Worm (Caenorhabditis elegans) whole organism, early embryonic: ENCODE measurements around the gene D1054.9.

Source experiments
- B0310.2 ChIP-seq: sonication (generic microtip); optimal IDR thresholded peaks from 2 replicates; lab custom pipeline; 2016; ENCODE audit warnings: mild to moderate bottlenecking, missing genetic modification characterization, missing compliant biosample characterization
- F13C5.2 ChIP-seq: sonication (generic microtip); optimal IDR thresholded peaks from 2 replicates; lab custom pipeline; 2017; ENCODE audit warnings: mild to moderate bottlenecking, missing genetic modification characterization, inconsistent platforms, missing compliant biosample characterization
- aly-1 ChIP-seq: sonication (generic microtip); optimal IDR thresholded peaks from 2 replicates; lab custom pipeline; 2016; ENCODE audit warnings: missing genetic modification characterization, missing compliant biosample characterization
- ama-1 ChIP-seq: fragments of 150-350 bp; optimal IDR thresholded peaks from 2 replicates; lab custom pipeline; 2014
- ceh-13 ChIP-seq: fragments of 200-800 bp; sonication (Bioruptor generic); optimal IDR thresholded peaks from 2 replicates; lab custom pipeline; 2018; ENCODE audit warnings: mild to moderate bottlenecking, missing genetic modification characterization, missing compliant biosample characterization
- ceh-36 ChIP-seq: sonication (generic microtip); optimal IDR thresholded peaks from 2 replicates; lab custom pipeline; 2016; ENCODE audit warnings: missing genetic modification characterization, inconsistent platforms, missing compliant biosample characterization
- ets-7 ChIP-seq: sonication (generic microtip); optimal IDR thresholded peaks from 2 replicates; lab custom pipeline; 2016; ENCODE audit warnings: missing genotype, missing genetic modification characterization, missing compliant biosample characterization
- flt-1 ChIP-seq: fragments of 200-800 bp; sonication (Bioruptor generic); IDR thresholded peaks from 2 replicates; pipeline ENCODE4 v1.3.6; 2022; ENCODE audit warnings: missing genetic modification characterization, missing compliant biosample characterization
- hmbx-1 ChIP-seq: sonication (generic microtip); optimal IDR thresholded peaks from 2 replicates; lab custom pipeline; 2016; ENCODE audit warnings: mild to moderate bottlenecking, missing genetic modification characterization, missing compliant biosample characterization
- hmg-4 ChIP-seq: fragments of 200-800 bp; sonication (Bioruptor generic); optimal IDR thresholded peaks from 2 replicates; lab custom pipeline; 2018; ENCODE audit warnings: mild to moderate bottlenecking, missing genetic modification characterization, missing compliant biosample characterization
- hnd-1 ChIP-seq: sonication (generic microtip); optimal IDR thresholded peaks from 2 replicates; lab custom pipeline; 2016; ENCODE audit warnings: missing genetic modification characterization, missing compliant biosample characterization
- pes-1 ChIP-seq: fragments of 200-800 bp; sonication (Bioruptor generic); IDR thresholded peaks from 2 replicates; pipeline ENCODE4 v1.3.6; 2022; ENCODE audit warnings: missing genetic modification reagents, missing genetic modification characterization, missing compliant biosample characterization
- scrt-1 ChIP-seq: fragments of 200-800 bp; sonication (Bioruptor generic); IDR thresholded peaks from 2 replicates; pipeline ENCODE4 v1.3.6; 2022; ENCODE audit warnings: missing genetic modification characterization, missing compliant biosample characterization
- sea-1 ChIP-seq: fragments of 200-800 bp; sonication (Bioruptor generic); conservative IDR thresholded peaks from 2 replicates; pipeline ENCODE4 v1.3.6; 2022; ENCODE audit warnings: missing genetic modification characterization, missing compliant biosample characterization
- tbx-11 ChIP-seq: fragments of 200-800 bp; sonication (Bioruptor generic); IDR thresholded peaks from 2 replicates; pipeline ENCODE4 v1.3.6; 2022; ENCODE audit warnings: missing genetic modification characterization, missing compliant biosample characterization
- tbx-37 ChIP-seq: fragments of 200-800 bp; sonication (Bioruptor generic); conservative IDR thresholded peaks from 2 replicates; pipeline ENCODE4 v1.3.6; 2022; ENCODE audit warnings: missing genetic modification reagents, missing genetic modification characterization, missing compliant biosample characterization
- tra-4 ChIP-seq: sonication (generic microtip); optimal IDR thresholded peaks from 2 replicates; lab custom pipeline; 2017; ENCODE audit warnings: missing genetic modification characterization, missing compliant biosample characterization

The D1054.9 gene

ce11 chrV:10776528-10777055, 14.3 kb downstream of the D1054.9 start, which contains the start of gene D1054.5:
D1054.5 (minus strand) TSS chrV:10776578.
- TF ChIP-seq ceh-36 (tag; lab: Kevin White, UChicago) (no peak), scrt-1 (GFP tag; lab: Robert Waterston, UW) (no peak), ets-7 (no peak), aly-1 (no peak)

- TF ChIP-seq ceh-13 (GFP tag; lab: Kevin White, UChicago): no peak
- no peak for TF ChIP-seq tbx-11 (GFP tag; lab: Robert Waterston, UW)
- no peak for TF ChIP-seq tbx-37 (GFP tag; lab: Robert Waterston, UW)
- TF ChIP-seq ceh-36 (tag; lab: Kevin White, UChicago): no peak
- no peak for TF ChIP-seq ama-1 (lab: Kevin White, UChicago)
- TF ChIP-seq hmg-4: no peak
Observed at ce11 chrV:10773216-10773615, 17.6 kb downstream of the D1054.9 start.

- no peak for TF ChIP-seq flt-1
- no peak for TF ChIP-seq aly-1
- TF ChIP-seq sea-1 (GFP tag; lab: Robert Waterston, UW): no peak
- no peak for TF ChIP-seq hmg-4
- no peak for TF ChIP-seq ceh-13 (GFP tag; lab: Kevin White, UChicago)
- no peak for TF ChIP-seq ets-7
- TF ChIP-seq B0310.2 (tag; lab: Kevin White, UChicago): no peak
- no peak for TF ChIP-seq tra-4 (tag; lab: Kevin White, UChicago)
- no peak for TF ChIP-seq pes-1 (GFP tag; lab: Robert Waterston, UW)
- no peak for TF ChIP-seq hmbx-1 (tag; lab: Kevin White, UChicago)
- no peak for TF ChIP-seq scrt-1 (GFP tag; lab: Robert Waterston, UW)
- no peak for TF ChIP-seq hnd-1
Observed at ce11 chrV:10771390-10771789, 19.5 kb downstream of the D1054.9 start, which contains the start of gene D1054.3. D1054.3 (plus strand) TSS chrV:10771451.

- TF ChIP-seq hmg-4: no peak
- no peak for TF ChIP-seq pes-1 (GFP tag; lab: Robert Waterston, UW)
- TF ChIP-seq B0310.2 (tag; lab: Kevin White, UChicago): no peak
- no peak for TF ChIP-seq tbx-37 (GFP tag; lab: Robert Waterston, UW)
- TF ChIP-seq tra-4 (tag; lab: Kevin White, UChicago): no peak
- TF ChIP-seq ets-7: no peak
- no peak for TF ChIP-seq flt-1
- no peak for TF ChIP-seq scrt-1 (GFP tag; lab: Robert Waterston, UW)
- no peak for TF ChIP-seq F13C5.2 (tag; lab: Kevin White, UChicago)
- no peak for TF ChIP-seq ceh-36 (tag; lab: Kevin White, UChicago)
- no peak for TF ChIP-seq hnd-1
- TF ChIP-seq hmbx-1 (tag; lab: Kevin White, UChicago): no peak
- no peak for TF ChIP-seq ceh-13 (GFP tag; lab: Kevin White, UChicago)
- no peak for TF ChIP-seq sea-1 (GFP tag; lab: Robert Waterston, UW)
- TF ChIP-seq ama-1 (lab: Kevin White, UChicago): no peak
- TF ChIP-seq tbx-11 (GFP tag; lab: Robert Waterston, UW): no peak
- no peak for TF ChIP-seq aly-1
Observed at ce11 chrV:10770026-10770425, 20.8 kb downstream of the D1054.9 start, which contains the start of the genes D1054.1 and pas-2. D1054.1 (minus strand) TSS chrV:10770217. pas-2 (plus strand) TSS chrV:10770368.

ce11 chrV:10768892-10769291, 22.0 kb downstream of the D1054.9 start:
- TF ChIP-seq flt-1: no peak
- no peak for TF ChIP-seq tbx-11 (GFP tag; lab: Robert Waterston, UW)

ce11 chrV:10764066-10764465, 26.8 kb downstream of the D1054.9 start, which contains the start of gene ocr-1:
ocr-1 (plus strand) TSS chrV:10764366.
- TF ChIP-seq tbx-37 (GFP tag; lab: Robert Waterston, UW) (no peak), scrt-1 (GFP tag; lab: Robert Waterston, UW) (no peak)

ce11 chrV:10762695-10763094, 28.2 kb downstream of the D1054.9 start, which contains the start of gene sre-6:
sre-6 (minus strand) TSS chrV:10762795.
- no peak for TF ChIP-seq tbx-37 (GFP tag; lab: Robert Waterston, UW)
- no peak for TF ChIP-seq pes-1 (GFP tag; lab: Robert Waterston, UW)
- no peak for TF ChIP-seq ama-1 (lab: Kevin White, UChicago)
- no peak for TF ChIP-seq ceh-36 (tag; lab: Kevin White, UChicago)
- no peak for TF ChIP-seq tra-4 (tag; lab: Kevin White, UChicago)
- no peak for TF ChIP-seq B0310.2 (tag; lab: Kevin White, UChicago)
- no peak for TF ChIP-seq ceh-13 (GFP tag; lab: Kevin White, UChicago)
- TF ChIP-seq hnd-1: no peak
- no peak for TF ChIP-seq hmg-4
- TF ChIP-seq aly-1: no peak
- no peak for TF ChIP-seq flt-1
- TF ChIP-seq tbx-11 (GFP tag; lab: Robert Waterston, UW): no peak
- no peak for TF ChIP-seq hmbx-1 (tag; lab: Kevin White, UChicago)
- no peak for TF ChIP-seq F13C5.2 (tag; lab: Kevin White, UChicago)
- TF ChIP-seq ets-7: no peak

- TF ChIP-seq F13C5.2 (tag; lab: Kevin White, UChicago) (no peak), scrt-1 (GFP tag; lab: Robert Waterston, UW) (no peak), tbx-11 (GFP tag; lab: Robert Waterston, UW) (no peak), hmg-4 (no peak), aly-1 (no peak), tbx-37 (GFP tag; lab: Robert Waterston, UW) (no peak), flt-1 (no peak), B0310.2 (tag; lab: Kevin White, UChicago) (no peak), hnd-1 (no peak), ama-1 (lab: Kevin White, UChicago) (no peak), tra-4 (tag; lab: Kevin White, UChicago) (no peak), pes-1 (GFP tag; lab: Robert Waterston, UW) (no peak), ceh-36 (tag; lab: Kevin White, UChicago) (no peak), hmbx-1 (tag; lab: Kevin White, UChicago) (no peak), ceh-13 (GFP tag; lab: Kevin White, UChicago) (no peak), sea-1 (GFP tag; lab: Robert Waterston, UW) (no peak), ets-7 (no peak)
Observed at ce11 chrV:10760839-10761238, 30.0 kb downstream of the D1054.9 start.
